Worm (Caenorhabditis elegans): ENCODE measurements around the gene clec-193.

Gene clec-193

ce11 chrIV:16822529-16822928 lies 16.3 kb upstream of the clec-193 start, which contains the start of gene Y116A8A.4:
Gene Y116A8A.4, plus strand, starts transcription at chrIV:16822829.
- TF ChIP-seq nhr-25 (tag; optimal IDR thresholded peaks at IDR 0.05) = no peak
- no peak for TF ChIP-seq peb-1 (tag; optimal IDR thresholded peaks at IDR 0.05)
- TF ChIP-seq ztf-4 (tag; optimal IDR thresholded peaks at IDR 0.05) = no peak
- no peak for TF ChIP-seq skn-1 (tag; optimal IDR thresholded peaks at IDR 0.05)
- TF ChIP-seq elt-3 (tag; optimal IDR thresholded peaks at IDR 0.05) = no peak
- no peak for TF ChIP-seq nhr-23 (tag; optimal IDR thresholded peaks at IDR 0.05)
- TF ChIP-seq lin-13 (GFP tag; optimal IDR thresholded peaks at IDR 0.05) = no peak
- no peak for TF ChIP-seq snpc-4 (tag; optimal IDR thresholded peaks at IDR 0.05)
- TF ChIP-seq unc-62 (GFP tag; optimal IDR thresholded peaks at IDR 0.05) = no peak
- no peak for TF ChIP-seq egl-27 (tag; optimal IDR thresholded peaks at IDR 0.05)
- TF ChIP-seq nhr-237 (tag; optimal IDR thresholded peaks at IDR 0.05) = no peak
- TF ChIP-seq ztf-11 (tag; optimal IDR thresholded peaks at IDR 0.05) = no peak
- TF ChIP-seq mdl-1 (tag; optimal IDR thresholded peaks at IDR 0.05) = no peak
- TF ChIP-seq Y55F3AM.14 (GFP tag; optimal IDR thresholded peaks at IDR 0.05) = no peak
- TF ChIP-seq aly-2 (tag; optimal IDR thresholded peaks at IDR 0.05) = no peak
- TF ChIP-seq sma-9 (GFP tag; optimal IDR thresholded peaks at IDR 0.05) = no peak
- TF ChIP-seq sma-9 (tag; optimal IDR thresholded peaks at IDR 0.05) = no peak
- no peak for TF ChIP-seq F13H6.1 (tag; optimal IDR thresholded peaks at IDR 0.05)
- TF ChIP-seq lin-39 (tag; optimal IDR thresholded peaks at IDR 0.05) = no peak
- TF ChIP-seq unc-55 (GFP tag; optimal IDR thresholded peaks at IDR 0.05) = no peak

DNA sequence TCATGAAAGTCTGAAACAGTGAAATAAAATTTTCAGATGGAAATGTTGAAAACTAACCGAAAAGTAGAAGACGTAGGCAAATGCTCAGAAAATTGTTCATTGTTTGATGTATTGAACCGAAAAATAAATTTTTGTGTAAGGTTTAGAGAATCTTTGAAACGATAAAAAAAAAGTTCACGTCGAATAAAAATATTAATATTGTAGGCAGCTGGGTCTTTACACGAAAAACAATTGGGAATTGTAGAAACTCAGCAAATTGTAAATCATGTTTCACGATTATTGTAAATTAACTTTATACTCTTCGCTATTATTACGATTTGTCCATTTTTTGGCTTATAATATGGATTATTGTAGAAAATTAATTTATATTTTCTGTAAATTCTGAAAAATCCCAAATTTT lies 7.6 kb upstream of the clec-193 start, which contains the start of gene Y116A8A.2:
Gene Y116A8A.2 (minus strand): TSS at position 101 of the 400 bp plus-strand sequence.
- TF ChIP-seq aly-2 (tag; optimal IDR thresholded peaks at IDR 0.05) (no peak), lin-13 (GFP tag; optimal IDR thresholded peaks at IDR 0.05) (no peak), nhr-12 (tag; optimal IDR thresholded peaks at IDR 0.05) (no peak), unc-62 (GFP tag; optimal IDR thresholded peaks at IDR 0.05) (no peak), elt-3 (tag; optimal IDR thresholded peaks at IDR 0.05) (no peak), fos-1 (tag; optimal IDR thresholded peaks at IDR 0.05) (no peak), R02D3.7 (tag; optimal IDR thresholded peaks at IDR 0.05) (no peak), skn-1 (tag; optimal IDR thresholded peaks at IDR 0.05) (no peak), mdl-1 (tag; optimal IDR thresholded peaks at IDR 0.05) (no peak), unc-55 (GFP tag; optimal IDR thresholded peaks at IDR 0.05) (no peak), nhr-11 (tag; optimal IDR thresholded peaks at IDR 0.05) (no peak)

DNA sequence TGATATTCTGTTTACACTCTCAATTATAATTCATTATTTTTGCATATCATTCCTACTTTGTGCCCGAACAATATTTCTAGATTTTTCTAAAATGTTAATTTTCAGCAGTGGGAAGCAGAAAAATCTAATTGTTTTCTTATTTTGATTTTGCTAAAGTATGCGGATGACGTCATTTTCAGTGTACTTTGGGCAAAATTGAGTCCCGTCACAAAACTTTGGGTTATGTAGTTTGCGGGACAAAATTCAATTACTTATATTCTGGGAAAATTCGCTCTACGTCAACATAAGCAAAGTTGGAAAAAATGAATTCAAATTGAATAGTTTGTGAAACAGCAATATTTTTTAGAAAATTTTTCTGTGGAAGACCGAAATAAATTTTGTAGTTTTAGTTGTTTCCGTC lies 5.9 kb upstream of the clec-193 start:
- TF ChIP-seq nhr-77 (tag; optimal IDR thresholded peaks at IDR 0.05) (no peak), gmeb-1 (tag; optimal IDR thresholded peaks at IDR 0.05) (no peak), snpc-4 (tag; optimal IDR thresholded peaks at IDR 0.05) (no peak), nhr-10 (tag; optimal IDR thresholded peaks at IDR 0.05) (no peak), ceh-16 (tag; optimal IDR thresholded peaks at IDR 0.05) (no peak), mbf-1 (tag; optimal IDR thresholded peaks at IDR 0.05) (no peak), mab-5 (tag; optimal IDR thresholded peaks at IDR 0.05) (no peak)

DNA sequence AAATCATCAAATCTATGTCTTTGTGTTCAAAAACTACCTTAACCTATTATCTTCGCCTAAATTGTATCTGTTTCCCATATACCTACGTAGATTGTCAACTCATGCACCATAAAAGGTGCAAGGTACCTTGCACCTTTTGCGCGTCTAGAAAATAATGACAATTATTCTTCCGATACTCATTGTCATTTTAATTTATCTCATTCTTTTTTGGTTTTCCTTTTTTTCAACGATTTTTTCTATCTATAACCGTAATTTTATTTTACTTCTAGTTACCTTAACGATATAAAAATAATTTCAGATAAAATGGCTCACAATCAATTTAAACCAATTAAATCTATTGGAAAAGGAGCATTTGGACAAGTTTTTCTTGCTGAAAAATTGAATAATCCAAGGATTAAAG lies 19.2 kb downstream of the clec-193 start, which contains the start of gene Y43D4A.6:
Gene Y43D4A.6 (plus strand): TSS at position 301 of the 400 bp plus-strand sequence.
- TF ChIP-seq nhr-23 (tag; optimal IDR thresholded peaks at IDR 0.05) (no peak), lin-39 (tag; optimal IDR thresholded peaks at IDR 0.05) (no peak), ama-1 (optimal IDR thresholded peaks at IDR 0.05) (no peak), nhr-6 (tag; optimal IDR thresholded peaks at IDR 0.05) (no peak), ZK546.5 (tag; optimal IDR thresholded peaks at IDR 0.05) (no peak)

- TF ChIP-seq dmd-4 (tag; optimal IDR thresholded peaks at IDR 0.05) = no peak
- TF ChIP-seq ZK546.5 (tag; optimal IDR thresholded peaks at IDR 0.05) = no peak
- no peak for TF ChIP-seq nhr-23 (tag; optimal IDR thresholded peaks at IDR 0.05)
- no peak for TF ChIP-seq nhr-12 (tag; optimal IDR thresholded peaks at IDR 0.05)
- TF ChIP-seq crh-2 (tag; optimal IDR thresholded peaks at IDR 0.05) = no peak
- TF ChIP-seq unc-62 (GFP tag; optimal IDR thresholded peaks at IDR 0.05) = no peak
- TF ChIP-seq lsy-2 (tag; optimal IDR thresholded peaks at IDR 0.05) = no peak
- TF ChIP-seq egl-27 (tag; optimal IDR thresholded peaks at IDR 0.05) = no peak
- no peak for TF ChIP-seq lin-13 (GFP tag; optimal IDR thresholded peaks at IDR 0.05)
- TF ChIP-seq ztf-1 (GFP tag; conservative IDR thresholded peaks at IDR 0.05) = no peak
- no peak for TF ChIP-seq ztf-4 (tag; optimal IDR thresholded peaks at IDR 0.05)
- TF ChIP-seq alr-1 (tag; optimal IDR thresholded peaks at IDR 0.05) = no peak
- TF ChIP-seq nhr-25 (tag; optimal IDR thresholded peaks at IDR 0.05) = no peak
- TF ChIP-seq ceh-16 (tag; optimal IDR thresholded peaks at IDR 0.05) = no peak
- no peak for TF ChIP-seq mdl-1 (tag; optimal IDR thresholded peaks at IDR 0.05)
- no peak for TF ChIP-seq aly-2 (tag; optimal IDR thresholded peaks at IDR 0.05)
- no peak for TF ChIP-seq unc-55 (GFP tag; optimal IDR thresholded peaks at IDR 0.05)
These were observed 27.6 kb downstream of the clec-193 start for ce11 chrIV:16778644-16779043.
